Fruit fly (Drosophila melanogaster) whole organism, embryonic: Measurements from ENCODE around the gene CG31275.

ENCODE experiments used
- Adf1 ChIP-seq: fragments of 200-800 bp; sonication (Bioruptor generic); IDR thresholded peaks from 2 replicates; pipeline ENCODE4 v1.3.6; 2022; ENCODE audit warnings: missing biosample characterization, missing genetic modification characterization
- CG10565 ChIP-seq: fragments of 200-800 bp; sonication (Bioruptor generic); optimal IDR thresholded peaks from 3 replicates; lab custom pipeline; 2016; ENCODE audit warnings: missing biosample characterization, mild to moderate bottlenecking, missing genetic modification characterization
- CG13123 ChIP-seq: fragments of 200-800 bp; sonication (Bioruptor generic); optimal IDR thresholded peaks from 2 replicates; lab custom pipeline; 2016; ENCODE audit warnings: missing biosample characterization, missing genetic modification characterization
- CG13894 ChIP-seq: fragments of 200-800 bp; sonication (Bioruptor generic); optimal IDR thresholded peaks from 3 replicates; lab custom pipeline; 2018; ENCODE audit warnings: missing biosample characterization, mild to moderate bottlenecking, missing genetic modification characterization, moderate library complexity
- CG14050 ChIP-seq: fragments of 200-800 bp; sonication (Bioruptor generic); IDR thresholded peaks from 3 replicates; pipeline ENCODE4 v1.3.6; 2022; ENCODE audit warnings: missing biosample characterization, missing genetic modification characterization
- CG17328 ChIP-seq: fragments of 200-800 bp; sonication (Bioruptor generic); IDR thresholded peaks from 2 replicates; pipeline ENCODE4 v1.3.6; 2022; ENCODE audit warnings: missing biosample characterization, missing genetic modification characterization
- CG17385 ChIP-seq: fragments of 200-800 bp; sonication (Bioruptor generic); optimal IDR thresholded peaks from 3 replicates; lab custom pipeline; 2018; ENCODE audit warnings: missing biosample characterization, mild to moderate bottlenecking, missing genetic modification characterization
- CG18011 ChIP-seq: fragments of 200-800 bp; sonication (Bioruptor generic); optimal IDR thresholded peaks from 2 replicates; lab custom pipeline; 2017; ENCODE audit warnings: missing biosample characterization, missing genetic modification characterization, mild to moderate bottlenecking, moderate library complexity, missing genotype
- CG18599 ChIP-seq: fragments of 200-800 bp; sonication (Bioruptor generic); optimal IDR thresholded peaks from 3 replicates; lab custom pipeline; 2017; ENCODE audit warnings: missing biosample characterization, missing genetic modification characterization, mild to moderate bottlenecking, moderate library complexity, missing genetic modification reagents
- CG18619 ChIP-seq: fragments of 200-800 bp; sonication (Bioruptor generic); optimal IDR thresholded peaks from 3 replicates; lab custom pipeline; 2017; ENCODE audit warnings: missing biosample characterization, mild to moderate bottlenecking, missing genetic modification characterization
- CG2116 ChIP-seq: fragments of 200-800 bp; sonication (Bioruptor generic); optimal IDR thresholded peaks from 3 replicates; lab custom pipeline; 2018; ENCODE audit warnings: missing biosample characterization, mild to moderate bottlenecking, missing genetic modification characterization
- CG2202 ChIP-seq: fragments of 200-800 bp; sonication (Bioruptor generic); optimal IDR thresholded peaks from 2 replicates; lab custom pipeline; 2018; ENCODE audit warnings: missing biosample characterization, mild to moderate bottlenecking, missing genetic modification characterization
- CG3281 ChIP-seq: fragments of 200-800 bp; sonication (Bioruptor generic); optimal IDR thresholded peaks from 3 replicates; lab custom pipeline; 2017; ENCODE audit warnings: missing biosample characterization, mild to moderate bottlenecking, missing genetic modification characterization
- CG3847 ChIP-seq: fragments of 200-800 bp; sonication (Bioruptor generic); IDR thresholded peaks from 2 replicates; pipeline ENCODE4 v1.3.6; 2022; ENCODE audit warnings: missing biosample characterization, missing genetic modification characterization
- CG6813 ChIP-seq: fragments of 200-800 bp; sonication (Bioruptor generic); optimal IDR thresholded peaks from 2 replicates; lab custom pipeline; 2017; ENCODE audit warnings: missing biosample characterization, missing genetic modification characterization, mild to moderate bottlenecking, moderate library complexity, missing genetic modification reagents
- CG7556 ChIP-seq: fragments of 200-800 bp; sonication (Bioruptor generic); optimal IDR thresholded peaks from 2 replicates; lab custom pipeline; 2017; ENCODE audit warnings: missing biosample characterization, mild to moderate bottlenecking, missing genetic modification characterization
- CG7928 ChIP-seq: fragments of 200-800 bp; sonication (Bioruptor generic); optimal IDR thresholded peaks from 2 replicates; lab custom pipeline; 2017; ENCODE audit warnings: missing biosample characterization, mild to moderate bottlenecking, missing genetic modification characterization
- CG8281 ChIP-seq: fragments of 200-800 bp; sonication (Bioruptor generic); optimal IDR thresholded peaks from 2 replicates; lab custom pipeline; 2018; ENCODE audit warnings: missing biosample characterization, mild to moderate bottlenecking, missing genetic modification characterization, moderate library complexity
- CG8765 ChIP-seq: fragments of 200-800 bp; sonication (Bioruptor generic); IDR thresholded peaks from 2 replicates; pipeline ENCODE4 v1.3.6; 2022; ENCODE audit warnings: missing biosample characterization, missing genetic modification characterization
- CHES-1-like ChIP-seq: fragments of 200-800 bp; sonication (Bioruptor generic); optimal IDR thresholded peaks from 2 replicates; lab custom pipeline; 2016; ENCODE audit warnings: missing biosample characterization, missing genetic modification characterization
- Chrac-16 ChIP-seq: fragments of 200-800 bp; sonication (Bioruptor generic); optimal IDR thresholded peaks from 3 replicates; lab custom pipeline; 2016; ENCODE audit warnings: missing biosample characterization, missing genetic modification characterization
- E2f2 ChIP-seq: fragments of 200-800 bp; sonication (Bioruptor generic); IDR thresholded peaks from 2 replicates; pipeline ENCODE4 v1.3.6; 2022; ENCODE audit warnings: missing biosample characterization, missing genetic modification characterization
- HLH4C ChIP-seq: fragments of 200-800 bp; sonication (Bioruptor generic); IDR thresholded peaks from 3 replicates; pipeline ENCODE4 v1.3.6; 2022; ENCODE audit warnings: missing biosample characterization, missing genetic modification characterization; ENCODE audit not compliant: partially characterized antibody
- HLHmδ ChIP-seq: fragments of 200-800 bp; sonication (Bioruptor generic); optimal IDR thresholded peaks from 2 replicates; lab custom pipeline; 2018; ENCODE audit warnings: missing biosample characterization, mild to moderate bottlenecking, missing genetic modification characterization, moderate library complexity
- Jarid2 ChIP-seq: fragments of 200-800 bp; sonication (Bioruptor generic); optimal IDR thresholded peaks from 3 replicates; lab custom pipeline; 2017; ENCODE audit warnings: mild to moderate bottlenecking, missing biosample characterization, missing genetic modification reagents, missing genetic modification characterization
- Lhr ChIP-seq: fragments of 200-800 bp; sonication (Bioruptor generic); optimal IDR thresholded peaks from 3 replicates; lab custom pipeline; 2017; ENCODE audit warnings: mild to moderate bottlenecking, missing biosample characterization, missing genetic modification reagents, missing genetic modification characterization
- NFAT ChIP-seq: fragments of 200-800 bp; sonication (Bioruptor generic); IDR thresholded peaks from 2 replicates; pipeline ENCODE4 v1.3.6; 2022; ENCODE audit warnings: missing biosample characterization, missing genetic modification characterization
- Nf-YA ChIP-seq: fragments of 200-800 bp; sonication (Bioruptor generic); IDR thresholded peaks from 2 replicates; pipeline ENCODE4 v1.3.6; 2022; ENCODE audit warnings: missing biosample characterization, missing genetic modification characterization
- PHDP ChIP-seq: fragments of 200-800 bp; sonication (Bioruptor generic); optimal IDR thresholded peaks from 3 replicates; lab custom pipeline; 2018; ENCODE audit warnings: missing biosample characterization, mild to moderate bottlenecking, missing genetic modification characterization, moderate library complexity
- Scr ChIP-seq: fragments of 200-800 bp; sonication (Bioruptor generic); IDR thresholded peaks from 2 replicates; pipeline ENCODE4 v1.3.6; 2022; ENCODE audit warnings: missing biosample characterization, missing genetic modification characterization; ENCODE audit not compliant: partially characterized antibody
- Sox102F ChIP-seq: fragments of 200-800 bp; sonication (Bioruptor generic); optimal IDR thresholded peaks from 2 replicates; lab custom pipeline; 2018; ENCODE audit warnings: missing biosample characterization, mild to moderate bottlenecking, missing genetic modification characterization, moderate library complexity
- Taf1 ChIP-seq: fragments of 200-800 bp; sonication (Bioruptor generic); IDR thresholded peaks from 2 replicates; pipeline ENCODE4 v1.3.6; 2022; ENCODE audit warnings: missing biosample characterization, missing genetic modification characterization
- ase ChIP-seq: fragments of 200-800 bp; sonication (Bioruptor generic); IDR thresholded peaks from 3 replicates; pipeline ENCODE4 v1.3.6; 2022; ENCODE audit warnings: missing biosample characterization, missing genetic modification characterization
- caup ChIP-seq: fragments of 200-800 bp; sonication (Bioruptor generic); optimal IDR thresholded peaks from 3 replicates; lab custom pipeline; 2017; ENCODE audit warnings: missing biosample characterization, mild to moderate bottlenecking, missing genetic modification characterization, moderate library complexity; ENCODE audit not compliant: severe bottlenecking
- crc ChIP-seq: fragments of 200-800 bp; sonication (Bioruptor generic); optimal IDR thresholded peaks from 2 replicates; lab custom pipeline; 2016; ENCODE audit warnings: missing biosample characterization, missing genetic modification characterization
- en ChIP-seq: fragments of 200-800 bp; sonication (Bioruptor generic); optimal IDR thresholded peaks from 2 replicates; lab custom pipeline; 2016; ENCODE audit warnings: missing biosample characterization, missing genetic modification characterization
- exex ChIP-seq: fragments of 200-800 bp; sonication (Bioruptor generic); optimal IDR thresholded peaks from 4 replicates; lab custom pipeline; 2018; ENCODE audit warnings: missing biosample characterization, mild to moderate bottlenecking, missing genetic modification characterization, moderate library complexity
- onecut ChIP-seq: fragments of 200-800 bp; sonication (Bioruptor generic); IDR thresholded peaks from 2 replicates; pipeline ENCODE4 v1.3.6; 2022; ENCODE audit warnings: missing biosample characterization, missing genetic modification characterization
- org-1 ChIP-seq: fragments of 200-800 bp; sonication (Bioruptor generic); optimal IDR thresholded peaks from 2 replicates; lab custom pipeline; 2017; ENCODE audit warnings: missing biosample characterization, missing genetic modification characterization
- prd ChIP-seq, 3 experiments: fragments of >200 bp in 2 of 3; fragments of 200-800 bp in 1 of 3; sonication (Bioruptor generic) in 1 of 3; optimal IDR thresholded peaks in 2 of 3; IDR thresholded peaks in 1 of 3; 2 replicates in 2 of 3; 3 replicates in 1 of 3; pipeline versions ENCODE4 v1.3.6 to Lab custom; 2017 to 2022; ENCODE audit warnings: missing biosample characterization in 1 of 3, missing genetic modification characterization in 1 of 3
- sd ChIP-seq: fragments of 200-800 bp; sonication (Bioruptor generic); optimal IDR thresholded peaks from 3 replicates; lab custom pipeline; 2018; ENCODE audit warnings: missing biosample characterization, mild to moderate bottlenecking, missing genetic modification characterization, moderate library complexity
- slp2 ChIP-seq: fragments of 200-800 bp; sonication (Bioruptor generic); optimal IDR thresholded peaks from 2 replicates; lab custom pipeline; 2016; ENCODE audit warnings: missing biosample characterization, missing genetic modification characterization
- tll ChIP-seq, 2 experiments: fragments of 200-800 bp in 1 of 2; fragments of >200 bp in 1 of 2; sonication (Bioruptor generic) in 1 of 2; optimal IDR thresholded peaks; 2 replicates each; lab custom pipeline; 2017 to 2019; ENCODE audit warnings: missing biosample characterization in 2 of 2, missing genetic modification characterization in 2 of 2, mild to moderate bottlenecking in 1 of 2, moderate library complexity in 1 of 2
- tna ChIP-seq: fragments of 200-800 bp; sonication (Bioruptor generic); IDR thresholded peaks from 2 replicates; pipeline ENCODE4 v1.3.6; 2022; ENCODE audit warnings: missing biosample characterization, missing genetic modification characterization; ENCODE audit not compliant: partially characterized antibody
- tup ChIP-seq: fragments of 200-800 bp; sonication (Bioruptor generic); optimal IDR thresholded peaks from 2 replicates; lab custom pipeline; 2016; ENCODE audit warnings: missing biosample characterization, mild to moderate bottlenecking, missing genetic modification characterization, moderate library complexity
- twi ChIP-seq: fragments of 200-800 bp; optimal IDR thresholded peaks from 2 replicates; lab custom pipeline; 2019; ENCODE audit warnings: missing biosample characterization, mild to moderate bottlenecking, missing genetic modification characterization, moderate library complexity
- usp ChIP-seq: fragments of >200 bp; optimal IDR thresholded peaks from 2 replicates; lab custom pipeline; 2017; ENCODE audit warnings: missing biosample characterization, missing genetic modification characterization
- wek ChIP-seq: fragments of 200-800 bp; sonication (Bioruptor generic); optimal IDR thresholded peaks from 3 replicates; lab custom pipeline; 2018; ENCODE audit warnings: missing biosample characterization, mild to moderate bottlenecking, missing genetic modification characterization, moderate library complexity
- yki ChIP-seq: fragments of >200 bp; optimal IDR thresholded peaks from 3 replicates; lab custom pipeline; 2018

CG31275 gene

DNA sequence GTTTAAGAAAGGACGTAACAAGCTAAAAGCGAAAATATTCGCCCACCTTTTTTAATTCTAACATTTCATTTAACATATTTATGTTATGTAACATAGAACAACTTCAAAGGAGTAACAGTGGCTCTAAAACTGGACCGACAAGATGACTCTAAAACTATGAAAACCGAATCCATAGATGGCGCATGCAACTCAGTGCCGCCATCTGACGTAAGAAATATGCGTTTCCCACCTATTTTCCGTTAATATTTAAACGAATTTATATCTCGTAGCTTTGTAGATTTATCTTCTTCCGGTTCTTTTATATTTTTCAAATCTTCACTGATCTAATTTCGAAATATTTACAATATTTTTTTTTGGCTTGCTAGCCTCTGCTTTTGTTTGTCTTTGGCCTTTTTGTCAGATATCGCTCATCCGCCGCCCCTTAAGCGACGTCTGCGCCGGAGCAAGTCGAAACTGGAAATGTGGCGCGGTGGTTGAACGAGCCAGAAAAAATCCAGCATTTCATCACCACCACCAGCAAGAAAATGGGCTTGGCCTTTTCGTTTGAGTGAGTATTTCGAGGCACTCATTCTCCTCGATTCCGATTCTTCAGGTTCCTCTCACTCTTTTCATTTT, 2.5 kb downstream of the CG31275 start (continued):
- TF ChIP-seq tup (GFP tag; lab: Kevin White, UChicago): no peak
- TF ChIP-seq CG13894 (tag; lab: Kevin White, UChicago): no peak
- TF ChIP-seq CG2202: no peak
- peak; percentile 13 for TF ChIP-seq CHES-1-like
- TF ChIP-seq sd: peak; percentile 2
- no peak for TF ChIP-seq ase (GFP tag; lab: Robert Waterston, UW)
- TF ChIP-seq NFAT (GFP tag; lab: Robert Waterston, UW): no peak
- TF ChIP-seq HLHmδ (GFP tag; lab: Kevin White, UChicago): no peak
- TF ChIP-seq usp (GFP tag; lab: Kevin White, UChicago): no peak
- no peak for TF ChIP-seq prd (optimal IDR thresholded peaks at IDR 0.05; lab: Kevin White, UChicago)
- TF ChIP-seq prd (GFP tag; IDR thresholded peaks at IDR 0.05; lab: Robert Waterston, UW): 0 out of 3 replicates have a peak, but pooled peaks have one; percentile 13
- no peak for TF ChIP-seq CG8281 (tag; lab: Kevin White, UChicago)
- peak; percentile 49 for TF ChIP-seq onecut
- TF ChIP-seq CG2116 (GFP tag; lab: Kevin White, UChicago): peak; percentile 25
- peak; percentile 18; the same call in 1 of the 2 replicates for TF ChIP-seq E2f2 (GFP tag; lab: Robert Waterston, UW)
- no peak for TF ChIP-seq wek (GFP tag; lab: Kevin White, UChicago)
- TF ChIP-seq yki (lab: Kevin White, UChicago): no peak
- TF ChIP-seq CG18619 (GFP tag; lab: Kevin White, UChicago): no peak
- TF ChIP-seq caup (GFP tag; lab: Kevin White, UChicago): no peak
- TF ChIP-seq Taf1 (GFP tag; lab: Robert Waterston, UW): no peak
- TF ChIP-seq HLH4C: no peak
- TF ChIP-seq Scr (GFP tag; lab: Robert Waterston, UW): no peak
- no peak for TF ChIP-seq exex
- TF ChIP-seq CG18011 (GFP tag; lab: Kevin White, UChicago): peak; percentile 18
- peak; percentile 29 for TF ChIP-seq Lhr (GFP tag; lab: Kevin White, UChicago)
- peak; percentile 48 for TF ChIP-seq en
- TF ChIP-seq Chrac-16 (GFP tag; lab: Kevin White, UChicago): peak; percentile 65
- no peak for TF ChIP-seq PHDP (tag; lab: Kevin White, UChicago)
- no peak for TF ChIP-seq crc (GFP tag; lab: Kevin White, UChicago)
- no peak for TF ChIP-seq CG3847 (GFP tag; lab: Robert Waterston, UW)
- peak; percentile 66 for TF ChIP-seq Jarid2 (GFP tag; lab: Kevin White, UChicago)
- peak; percentile 42 for TF ChIP-seq Sox102F (GFP tag; lab: Kevin White, UChicago)
- TF ChIP-seq CG17328 (GFP tag; lab: Robert Waterston, UW): peak; percentile 17; the same call in 1 of the 2 replicates
- no peak for TF ChIP-seq tll (GFP tag; optimal IDR thresholded peaks at IDR 0.05; lab: Kevin White, UChicago)
- TF ChIP-seq Nf-YA (GFP tag; lab: Robert Waterston, UW): no peak
- TF ChIP-seq CG17385 (GFP tag; lab: Kevin White, UChicago): no peak
- TF ChIP-seq tna (GFP tag; lab: Robert Waterston, UW): no peak
- peak; percentile 4 for TF ChIP-seq CG18599 (GFP tag; lab: Kevin White, UChicago)
- no peak for TF ChIP-seq CG6813 (GFP tag; lab: Kevin White, UChicago)
- no peak for TF ChIP-seq CG8765 (GFP tag; lab: Robert Waterston, UW)
- TF ChIP-seq CG7556 (GFP tag; lab: Kevin White, UChicago): no peak
- TF ChIP-seq slp2 (GFP tag; lab: Kevin White, UChicago): no peak
- no peak for TF ChIP-seq CG7928 (GFP tag; lab: Kevin White, UChicago)
- no peak for TF ChIP-seq CG13123
- no peak for TF ChIP-seq CG3281 (GFP tag; lab: Kevin White, UChicago)
- TF ChIP-seq Adf1: no peak
- TF ChIP-seq CG14050 (GFP tag; lab: Robert Waterston, UW): no peak
- TF ChIP-seq org-1 (GFP tag; lab: Kevin White, UChicago): no peak
- TF ChIP-seq CG10565 (GFP tag; lab: Kevin White, UChicago): no peak
- TF ChIP-seq twi: peak; percentile 30
